Fruit fly (Drosophila melanogaster): ENCODE results near the gene CG44325.

DNA sequence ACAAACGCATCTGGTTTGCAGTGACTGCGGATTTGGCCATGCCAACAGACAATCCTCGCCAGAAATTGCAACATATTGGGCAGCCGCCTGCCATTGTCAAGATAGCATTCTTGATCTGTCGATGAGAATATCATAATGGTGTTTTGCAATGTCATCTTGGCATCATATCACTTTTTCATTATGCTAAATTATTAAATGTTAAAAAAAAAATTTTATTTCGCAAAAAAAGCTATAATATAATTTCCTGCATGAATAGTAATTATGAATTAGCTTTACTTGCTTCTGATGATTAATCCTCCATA lies 11.7 kb upstream of the CG44325 start:
- TF ChIP-seq psq (GFP tag; optimal IDR thresholded peaks at IDR 0.05) (no peak), GATAd (GFP tag; optimal IDR thresholded peaks at IDR 0.05) (no peak), CG32264 (GFP tag; optimal IDR thresholded peaks at IDR 0.05) (no peak), dsf (GFP tag; optimal IDR thresholded peaks at IDR 0.05; ENCODE audit: borderline replicate concordance) (no peak), sage (GFP tag; optimal IDR thresholded peaks at IDR 0.05) (no peak)
